Worm (Caenorhabditis elegans) whole organism, mixed stage, embryonic: ENCODE measurements around the gene srbc-20.

Source experiments
- M03D4.4 ChIP-seq: sonication (generic microtip); optimal IDR thresholded peaks from 2 replicates; lab custom pipeline; 2017; ENCODE audit warnings: mild to moderate bottlenecking, missing genetic modification characterization, missing compliant biosample characterization
- bed-3 ChIP-seq: fragments of 200-800 bp; sonication (Bioruptor generic); optimal IDR thresholded peaks from 3 replicates; lab custom pipeline; 2018; ENCODE audit warnings: mild to moderate bottlenecking, missing genetic modification characterization, moderate library complexity, missing compliant biosample characterization
- blmp-1 ChIP-seq: fragments of 150-350 bp; optimal IDR thresholded peaks from 2 replicates; lab custom pipeline; 2014; ENCODE audit warnings: missing biosample characterization, missing genetic modification characterization
- ceh-39 ChIP-seq: fragments of 150-350 bp; optimal IDR thresholded peaks from 2 replicates; lab custom pipeline; 2014; ENCODE audit warnings: missing biosample characterization, missing genetic modification characterization
- ceh-43 ChIP-seq: fragments of 200-800 bp; sonication (Bioruptor generic); optimal IDR thresholded peaks from 2 replicates; lab custom pipeline; 2018; ENCODE audit warnings: mild to moderate bottlenecking, missing genetic modification characterization, moderate library complexity, missing compliant biosample characterization
- ceh-83 ChIP-seq: fragments of 200-800 bp; sonication (Bioruptor generic); optimal IDR thresholded peaks from 2 replicates; lab custom pipeline; 2018; ENCODE audit warnings: mild to moderate bottlenecking, missing genetic modification characterization, missing compliant biosample characterization
- ces-1 ChIP-seq: fragments of 150-350 bp; optimal IDR thresholded peaks from 2 replicates; lab custom pipeline; 2014; ENCODE audit warnings: missing biosample characterization, missing genetic modification reagents, missing genetic modification characterization
- drap-1 ChIP-seq: fragments of 200-800 bp; sonication (Bioruptor generic); optimal IDR thresholded peaks from 3 replicates; lab custom pipeline; 2018; ENCODE audit warnings: mild to moderate bottlenecking, missing genetic modification characterization, missing compliant biosample characterization
- elt-1 ChIP-seq: sonication (generic microtip); optimal IDR thresholded peaks from 2 replicates; lab custom pipeline; 2017; ENCODE audit warnings: missing genetic modification characterization, mild to moderate bottlenecking, missing compliant biosample characterization, antibody characterized with exemption, moderate library complexity, borderline replicate concordance; ENCODE audit not compliant: insufficient read depth
- elt-3 ChIP-seq: fragments of 150-350 bp; optimal IDR thresholded peaks from 2 replicates; lab custom pipeline; 2014; ENCODE audit warnings: missing biosample characterization, missing genetic modification characterization
- flh-1 ChIP-seq: fragments of 200-800 bp; sonication (Bioruptor generic); optimal IDR thresholded peaks from 2 replicates; lab custom pipeline; 2018; ENCODE audit warnings: mild to moderate bottlenecking, missing genetic modification characterization, moderate library complexity, missing compliant biosample characterization
- ham-2 ChIP-seq: fragments of 200-800 bp; sonication (Bioruptor generic); optimal IDR thresholded peaks from 2 replicates; lab custom pipeline; 2018; ENCODE audit warnings: mild to moderate bottlenecking, missing genetic modification characterization, missing compliant biosample characterization
- hlh-1 ChIP-seq: fragments of 150-350 bp; optimal IDR thresholded peaks from 2 replicates; lab custom pipeline; 2014; ENCODE audit warnings: missing biosample characterization, missing genetic modification reagents, missing genetic modification characterization
- lin-13 ChIP-seq: fragments of 150-350 bp; optimal IDR thresholded peaks from 2 replicates; lab custom pipeline; 2014; ENCODE audit warnings: missing biosample characterization, missing genetic modification characterization
- lin-32 ChIP-seq: fragments of 200-800 bp; sonication (Bioruptor generic); optimal IDR thresholded peaks from 2 replicates; lab custom pipeline; 2018; ENCODE audit warnings: mild to moderate bottlenecking, missing genetic modification characterization, missing compliant biosample characterization
- lsy-2 ChIP-seq: fragments of 150-350 bp; optimal IDR thresholded peaks from 2 replicates; lab custom pipeline; 2014; ENCODE audit warnings: missing biosample characterization, missing genetic modification characterization
- mab-5 ChIP-seq: fragments of 150-350 bp; optimal IDR thresholded peaks from 2 replicates; lab custom pipeline; 2014; ENCODE audit warnings: missing biosample characterization, missing genetic modification characterization
- mep-1 ChIP-seq: fragments of 150-350 bp; optimal IDR thresholded peaks from 2 replicates; lab custom pipeline; 2017; ENCODE audit warnings: missing biosample characterization, missing genetic modification reagents, missing genetic modification characterization, inconsistent platforms
- mls-2 ChIP-seq: sonication (generic microtip); optimal IDR thresholded peaks from 2 replicates; lab custom pipeline; 2016; ENCODE audit warnings: mild to moderate bottlenecking, missing genetic modification characterization, moderate library complexity, missing compliant biosample characterization
- nhr-12 ChIP-seq: fragments of 150-350 bp; optimal IDR thresholded peaks from 2 replicates; lab custom pipeline; 2014; ENCODE audit warnings: missing biosample characterization, missing genetic modification characterization
- nhr-2 ChIP-seq: fragments of 150-350 bp; optimal IDR thresholded peaks from 2 replicates; lab custom pipeline; 2014; ENCODE audit warnings: missing biosample characterization, missing genetic modification characterization
- nhr-237 ChIP-seq: fragments of 150-350 bp; optimal IDR thresholded peaks from 2 replicates; lab custom pipeline; 2014; ENCODE audit warnings: missing biosample characterization, missing genetic modification characterization
- nhr-28 ChIP-seq: fragments of 150-350 bp; optimal IDR thresholded peaks from 2 replicates; lab custom pipeline; 2014; ENCODE audit warnings: missing biosample characterization, missing genetic modification characterization
- nhr-76 ChIP-seq: sonication (generic microtip); optimal IDR thresholded peaks from 2 replicates; lab custom pipeline; 2017; ENCODE audit warnings: missing biosample characterization, missing genetic modification characterization
- pha-4 ChIP-seq: fragments of 150-350 bp; optimal IDR thresholded peaks from 2 replicates; lab custom pipeline; 2018; ENCODE audit warnings: missing biosample characterization, missing genetic modification reagents, missing genetic modification characterization
- snpc-4 ChIP-seq: fragments of 150-350 bp; optimal IDR thresholded peaks from 2 replicates; lab custom pipeline; 2014; ENCODE audit warnings: missing biosample characterization, missing genetic modification characterization
- tbx-8 ChIP-seq: fragments of 200-800 bp; sonication (Bioruptor generic); optimal IDR thresholded peaks from 2 replicates; lab custom pipeline; 2018; ENCODE audit warnings: mild to moderate bottlenecking, missing genetic modification characterization, moderate library complexity, missing compliant biosample characterization
- unc-120 ChIP-seq: sonication (generic microtip); optimal IDR thresholded peaks from 2 replicates; lab custom pipeline; 2017; ENCODE audit warnings: missing genetic modification characterization, missing compliant biosample characterization; ENCODE audit not compliant: poor library complexity, severe bottlenecking
- unc-39 ChIP-seq: fragments of 150-350 bp; optimal IDR thresholded peaks from 2 replicates; lab custom pipeline; 2014; ENCODE audit warnings: missing biosample characterization, missing genetic modification characterization
- unc-62 ChIP-seq: fragments of 150-350 bp; optimal IDR thresholded peaks from 2 replicates; lab custom pipeline; 2014; ENCODE audit warnings: missing biosample characterization, missing genetic modification reagents, missing genetic modification characterization
- zip-8 ChIP-seq: fragments of 150-350 bp; optimal IDR thresholded peaks from 2 replicates; lab custom pipeline; 2014; ENCODE audit warnings: missing biosample characterization, missing genetic modification characterization
- ztf-11 ChIP-seq: fragments of 150-350 bp; optimal IDR thresholded peaks from 2 replicates; lab custom pipeline; 2014; ENCODE audit warnings: missing biosample characterization, missing genetic modification characterization

Gene srbc-20

ce11 chrV:2146795-2147194 lies at the start of gene srbc-20:
Gene srbc-20 (plus strand): TSS chrV:2147095.
- TF ChIP-seq M03D4.4 (no peak), lin-13 (tag; lab: Kevin White, UChicago) (no peak), unc-39 (tag; lab: Kevin White, UChicago) (no peak), mls-2 (no peak), mep-1 (tag; lab: Kevin White, UChicago) (no peak), snpc-4 (tag; lab: Kevin White, UChicago) (no peak), mab-5 (tag; lab: Kevin White, UChicago) (no peak), ces-1 (GFP tag; lab: Kevin White, UChicago) (no peak), blmp-1 (tag; lab: Kevin White, UChicago) (no peak), zip-8 (tag; lab: Kevin White, UChicago) (no peak), ceh-39 (tag; lab: Kevin White, UChicago) (no peak), ceh-43 (no peak), lsy-2 (tag; lab: Kevin White, UChicago) (no peak), nhr-76 (tag; lab: Kevin White, UChicago) (no peak), drap-1 (GFP tag; lab: Kevin White, UChicago) (no peak), ceh-83 (GFP tag; lab: Kevin White, UChicago) (no peak), tbx-8 (no peak), lin-32 (GFP tag; lab: Kevin White, UChicago) (no peak), ztf-11 (no peak)

- TF ChIP-seq ceh-43 (no peak), bed-3 (GFP tag; lab: Kevin White, UChicago) (no peak), tbx-8 (no peak), nhr-12 (no peak), lsy-2 (tag; lab: Kevin White, UChicago) (no peak), hlh-1 (tag; lab: Kevin White, UChicago) (no peak), zip-8 (tag; lab: Kevin White, UChicago) (no peak), lin-13 (tag; lab: Kevin White, UChicago) (no peak), nhr-2 (no peak), M03D4.4 (no peak)
Observed at ce11 chrV:2097653-2098052, 49.2 kb upstream of the srbc-20 start, which contains the start of gene clec-208. Gene clec-208 (plus strand): TSS chrV:2097953.

DNA sequence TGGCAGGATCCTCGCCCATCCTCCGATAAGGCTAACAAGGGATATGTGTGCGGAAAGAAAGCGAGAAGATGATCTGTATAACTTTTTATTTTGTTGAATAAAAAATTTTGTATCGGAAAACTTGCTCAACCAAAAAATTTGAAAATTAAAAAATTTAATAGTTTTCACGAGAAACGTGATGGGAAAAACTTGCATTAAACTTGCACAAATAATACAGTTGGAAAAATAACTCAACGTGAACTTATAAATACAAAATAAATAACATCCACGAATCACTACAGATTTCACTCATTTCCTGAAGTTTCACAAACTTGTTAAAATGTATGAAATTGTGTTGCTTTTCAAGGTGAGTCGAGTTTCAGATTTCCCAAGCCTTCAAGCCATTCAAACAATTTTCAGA lies 47.9 kb upstream of the srbc-20 start, which contains the start of gene F36F12.7:
TSS of gene F36F12.7 (plus strand) at position 301 of the 400 bp plus-strand sequence.
- TF ChIP-seq elt-3 (tag; lab: Kevin White, UChicago) (no peak), mab-5 (tag; lab: Kevin White, UChicago) (no peak)

DNA sequence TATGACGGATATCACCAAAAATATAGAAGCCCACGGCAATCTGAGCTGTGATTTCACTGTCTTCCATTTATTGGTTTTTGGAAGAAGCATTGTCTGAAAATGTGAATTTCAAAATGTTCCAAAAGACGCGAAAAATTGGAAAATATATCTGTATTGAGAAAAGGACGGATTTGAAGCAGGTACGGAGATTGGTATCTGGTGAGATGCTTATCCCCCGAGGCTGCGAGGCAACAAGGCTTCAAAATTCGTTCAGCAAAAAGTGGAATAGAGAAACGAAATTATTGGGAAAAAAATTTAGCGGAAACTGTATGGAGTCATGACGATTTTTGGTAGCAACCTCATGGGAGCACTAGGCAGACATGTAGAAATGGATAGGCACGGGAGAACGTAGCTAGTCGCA lies 43.8 kb upstream of the srbc-20 start, which contains the start of gene F36F12.1:
TSS of gene F36F12.1 (minus strand) at position 101 of the 400 bp plus-strand sequence.
- TF ChIP-seq flh-1 (GFP tag; lab: Kevin White, UChicago) (no peak), pha-4 (tag; lab: Kevin White, UChicago) (no peak), nhr-237 (no peak), ztf-11 (no peak), ham-2 (GFP tag; lab: Kevin White, UChicago) (no peak), nhr-2 (no peak), snpc-4 (tag; lab: Kevin White, UChicago) (no peak), blmp-1 (tag; lab: Kevin White, UChicago) (no peak), mab-5 (tag; lab: Kevin White, UChicago) (no peak), nhr-28 (tag; lab: Kevin White, UChicago) (no peak), mls-2 (no peak), ceh-83 (GFP tag; lab: Kevin White, UChicago) (no peak), nhr-76 (tag; lab: Kevin White, UChicago) (no peak), unc-62 (no peak), bed-3 (GFP tag; lab: Kevin White, UChicago) (no peak), unc-120 (no peak), hlh-1 (tag; lab: Kevin White, UChicago) (no peak)

ce11 chrV:2105976-2106375 lies 40.9 kb upstream of the srbc-20 start, which contains the start of gene F22F7.4:
Gene F22F7.4 (minus strand): TSS chrV:2106076.
- TF ChIP-seq elt-1 (tag; lab: Kevin White, UChicago) (no peak), tbx-8 (no peak), ceh-39 (tag; lab: Kevin White, UChicago) (no peak), unc-120 (no peak), flh-1 (GFP tag; lab: Kevin White, UChicago) (no peak)
- TF ChIP-seq, all 35 proteins: peak for 0
